Worm (Caenorhabditis elegans): Measurements from ENCODE around the gene C15C8.6.

C15C8.6 gene

DNA sequence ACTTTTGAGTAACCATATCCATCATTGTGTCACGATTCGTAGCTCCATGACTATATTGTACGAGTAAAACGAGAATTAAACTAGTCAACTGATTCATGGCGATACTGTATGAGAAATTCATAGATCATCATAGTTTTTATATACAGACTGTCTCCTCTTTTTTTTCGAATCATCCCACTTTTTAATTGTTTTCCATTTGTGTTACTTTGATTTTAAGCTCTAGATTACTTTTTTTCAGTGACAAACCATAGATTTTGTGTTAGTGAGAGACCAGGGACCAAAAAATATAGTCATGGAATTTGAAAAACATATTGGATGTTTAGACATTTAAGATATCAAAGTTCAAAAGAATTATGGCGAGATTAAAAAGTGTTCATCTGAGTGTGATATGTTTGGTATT, 39.3 kb downstream of the C15C8.6 start, which contains the start of gene R11D1.3:
Gene R11D1.3 (minus strand): TSS at position 101 of the 400 bp plus-strand sequence.
- TF ChIP-seq elt-1 (tag; optimal IDR thresholded peaks at IDR 0.05; ENCODE audit: borderline replicate concordance, insufficient read depth), result no peak
- TF ChIP-seq unc-39 (tag; optimal IDR thresholded peaks at IDR 0.05), result no peak
- TF ChIP-seq lin-32 (GFP tag; optimal IDR thresholded peaks at IDR 0.05), result no peak
- no peak for TF ChIP-seq mls-2 (tag; optimal IDR thresholded peaks at IDR 0.05)
- TF ChIP-seq ham-2 (GFP tag; optimal IDR thresholded peaks at IDR 0.05), result no peak
- TF ChIP-seq drap-1 (GFP tag; optimal IDR thresholded peaks at IDR 0.05), result no peak
- no peak for TF ChIP-seq nhr-2 (tag; optimal IDR thresholded peaks at IDR 0.05)
- TF ChIP-seq tbx-8 (GFP tag; optimal IDR thresholded peaks at IDR 0.05), result no peak
- TF ChIP-seq pha-4 (tag; optimal IDR thresholded peaks at IDR 0.05), result no peak
- TF ChIP-seq nhr-28 (tag; optimal IDR thresholded peaks at IDR 0.05), result no peak
- TF ChIP-seq cnd-1 (tag; optimal IDR thresholded peaks at IDR 0.05), result no peak
- no peak for TF ChIP-seq ceh-43 (GFP tag; optimal IDR thresholded peaks at IDR 0.05)
- TF ChIP-seq M03D4.4 (tag; optimal IDR thresholded peaks at IDR 0.05), result no peak
- TF ChIP-seq blmp-1 (tag; optimal IDR thresholded peaks at IDR 0.05), result no peak
- no peak for TF ChIP-seq unc-62 (GFP tag; optimal IDR thresholded peaks at IDR 0.05)
- TF ChIP-seq nhr-237 (tag; optimal IDR thresholded peaks at IDR 0.05), result no peak
- no peak for TF ChIP-seq snpc-4 (tag; optimal IDR thresholded peaks at IDR 0.05)

DNA sequence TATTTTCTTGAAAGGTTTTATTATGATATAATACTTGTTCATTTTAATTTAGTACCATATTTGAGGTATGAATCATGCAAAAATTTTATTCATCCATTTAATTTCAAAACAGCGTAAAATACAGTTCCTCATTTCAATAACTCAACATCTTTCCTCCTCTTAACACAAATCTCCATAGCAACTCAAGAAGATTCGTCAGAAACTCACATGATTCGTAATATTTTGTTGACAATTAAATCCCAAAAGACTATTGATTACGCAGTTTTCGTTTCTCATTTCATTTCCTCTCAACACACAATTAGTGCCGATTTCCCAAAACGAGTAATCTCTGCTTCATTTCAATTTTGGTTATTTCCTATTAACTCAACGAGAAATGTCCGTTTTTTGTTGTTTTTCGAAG, 43.0 kb downstream of the C15C8.6 start, which contains the start of gene R11D1.2:
Gene R11D1.2 (plus strand): TSS at position 301 of the 400 bp plus-strand sequence.
- TF ChIP-seq cnd-1 (tag; optimal IDR thresholded peaks at IDR 0.05) (no peak), lin-32 (GFP tag; optimal IDR thresholded peaks at IDR 0.05) (no peak), nhr-12 (tag; optimal IDR thresholded peaks at IDR 0.05) (no peak), ceh-43 (GFP tag; optimal IDR thresholded peaks at IDR 0.05) (no peak), sem-2 (GFP tag; optimal IDR thresholded peaks at IDR 0.05) (no peak), snpc-4 (tag; optimal IDR thresholded peaks at IDR 0.05) (no peak), M03D4.4 (tag; optimal IDR thresholded peaks at IDR 0.05) (no peak), bed-3 (GFP tag; optimal IDR thresholded peaks at IDR 0.05) (no peak), elt-1 (tag; optimal IDR thresholded peaks at IDR 0.05; ENCODE audit: borderline replicate concordance, insufficient read depth) (no peak), lsy-2 (tag; optimal IDR thresholded peaks at IDR 0.05) (no peak), nhr-237 (tag; optimal IDR thresholded peaks at IDR 0.05) (no peak)

- TF ChIP-seq nhr-76 (tag; optimal IDR thresholded peaks at IDR 0.05) (no peak), sem-2 (GFP tag; optimal IDR thresholded peaks at IDR 0.05) (no peak), zip-8 (tag; optimal IDR thresholded peaks at IDR 0.05) (no peak), ceh-83 (GFP tag; optimal IDR thresholded peaks at IDR 0.05) (no peak), unc-39 (tag; optimal IDR thresholded peaks at IDR 0.05) (no peak), nhr-237 (tag; optimal IDR thresholded peaks at IDR 0.05) (no peak), flh-1 (GFP tag; optimal IDR thresholded peaks at IDR 0.05) (no peak), lin-13 (tag; optimal IDR thresholded peaks at IDR 0.05) (no peak)
These were observed 44.8 kb downstream of the C15C8.6 start for ce11 chrV:12706511-12706910.

DNA sequence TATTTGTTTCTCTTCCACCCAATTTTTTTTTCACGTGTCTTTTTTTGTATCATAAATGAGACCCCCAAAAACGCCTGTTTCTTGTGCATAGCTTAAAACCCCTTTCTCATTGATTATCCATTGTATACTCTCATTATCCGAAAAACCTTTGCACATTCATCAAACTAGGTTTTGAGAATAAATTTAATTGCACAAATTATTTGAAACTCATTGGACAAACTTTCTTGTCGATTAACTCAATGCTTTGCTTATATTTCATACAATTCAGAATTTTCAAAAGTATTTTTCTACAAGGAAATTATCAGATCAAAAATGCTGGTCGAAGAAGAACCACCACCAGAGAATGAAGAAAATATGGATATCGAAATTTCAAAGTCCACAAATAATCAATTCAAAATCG, 47.3 kb downstream of the C15C8.6 start, which contains the start of gene R11D1.1:
Gene R11D1.1 (plus strand): TSS at position 301 of the 400 bp plus-strand sequence.
- no peak for TF ChIP-seq nhr-76 (tag; optimal IDR thresholded peaks at IDR 0.05)
- TF ChIP-seq unc-62 (GFP tag; optimal IDR thresholded peaks at IDR 0.05), result no peak
- TF ChIP-seq nhr-12 (tag; optimal IDR thresholded peaks at IDR 0.05), result no peak
- no peak for TF ChIP-seq sptf-1 (tag; optimal IDR thresholded peaks at IDR 0.05)
- TF ChIP-seq zip-8 (tag; optimal IDR thresholded peaks at IDR 0.05), result no peak
- no peak for TF ChIP-seq blmp-1 (tag; optimal IDR thresholded peaks at IDR 0.05)
- no peak for TF ChIP-seq mep-1 (tag; optimal IDR thresholded peaks at IDR 0.05)
- no peak for TF ChIP-seq cnd-1 (tag; optimal IDR thresholded peaks at IDR 0.05)
- no peak for TF ChIP-seq lsy-2 (tag; optimal IDR thresholded peaks at IDR 0.05)
- no peak for TF ChIP-seq flh-1 (GFP tag; optimal IDR thresholded peaks at IDR 0.05)
- no peak for TF ChIP-seq drap-1 (GFP tag; optimal IDR thresholded peaks at IDR 0.05)
- TF ChIP-seq tbx-8 (GFP tag; optimal IDR thresholded peaks at IDR 0.05), result no peak
- no peak for TF ChIP-seq unc-120 (tag; optimal IDR thresholded peaks at IDR 0.05; ENCODE audit: poor library complexity, severe bottlenecking)
- no peak for TF ChIP-seq ceh-39 (tag; optimal IDR thresholded peaks at IDR 0.05)
- TF ChIP-seq ceh-83 (GFP tag; optimal IDR thresholded peaks at IDR 0.05), result no peak
- no peak for TF ChIP-seq hlh-1 (tag; optimal IDR thresholded peaks at IDR 0.05)
- no peak for TF ChIP-seq sem-2 (GFP tag; optimal IDR thresholded peaks at IDR 0.05)

DNA sequence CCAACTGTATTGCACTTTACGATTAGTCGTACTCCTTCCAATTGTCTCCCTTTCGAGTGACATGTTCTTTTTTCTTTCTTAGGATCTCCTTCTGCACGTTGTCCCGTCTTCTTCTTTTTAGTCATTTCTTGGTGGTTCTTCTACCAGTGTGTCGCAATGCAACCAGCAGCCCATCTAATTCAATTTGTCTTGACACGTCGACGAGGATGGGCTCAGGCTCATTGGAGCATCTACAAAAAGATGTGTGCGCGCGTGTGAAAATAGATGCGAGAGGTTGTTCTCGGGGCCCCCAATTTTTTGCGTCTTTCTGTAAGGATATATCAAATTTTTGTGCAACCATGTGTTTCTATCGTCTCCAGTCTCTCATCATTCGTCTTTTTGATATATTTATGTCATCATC, 49.7 kb downstream of the C15C8.6 start:
- TF ChIP-seq flh-1 (GFP tag; optimal IDR thresholded peaks at IDR 0.05) (no peak), sptf-1 (tag; optimal IDR thresholded peaks at IDR 0.05) (no peak), mep-1 (tag; optimal IDR thresholded peaks at IDR 0.05) (no peak), drap-1 (GFP tag; optimal IDR thresholded peaks at IDR 0.05) (no peak), ces-1 (GFP tag; optimal IDR thresholded peaks at IDR 0.05) (peak; percentile 63)
